Fruit fly (Drosophila melanogaster) whole organism, embryonic: Measurements from ENCODE around the gene RhoGAPp190.

Source experiments
- CG10147 ChIP-seq: fragments of 200-800 bp; sonication (Bioruptor generic); optimal IDR thresholded peaks from 2 replicates; lab custom pipeline; 2019; ENCODE audit warnings: missing biosample characterization, mild to moderate bottlenecking, missing genetic modification characterization, moderate library complexity
- CG10979 ChIP-seq: fragments of 200-800 bp; sonication (Bioruptor generic); optimal IDR thresholded peaks from 2 replicates; lab custom pipeline; 2018; ENCODE audit warnings: missing biosample characterization, mild to moderate bottlenecking, missing genetic modification characterization, moderate library complexity
- CG1233 ChIP-seq: fragments of 200-800 bp; sonication (Bioruptor generic); optimal IDR thresholded peaks from 4 replicates; lab custom pipeline; 2018; ENCODE audit warnings: missing biosample characterization, mild to moderate bottlenecking, missing genetic modification characterization
- CG12942 ChIP-seq: fragments of 200-800 bp; sonication (Bioruptor generic); optimal IDR thresholded peaks from 3 replicates; lab custom pipeline; 2016; ENCODE audit warnings: missing biosample characterization, missing genetic modification characterization
- CG13287 ChIP-seq: fragments of 200-800 bp; sonication (Bioruptor generic); IDR thresholded peaks from 2 replicates; pipeline ENCODE4 v1.3.6; 2022; ENCODE audit warnings: missing biosample characterization, missing genetic modification characterization; ENCODE audit not compliant: partially characterized antibody
- CG13296 ChIP-seq: fragments of 200-800 bp; sonication (Bioruptor generic); optimal IDR thresholded peaks from 3 replicates; lab custom pipeline; 2018; ENCODE audit warnings: missing biosample characterization, mild to moderate bottlenecking, missing genetic modification characterization
- CG14860 ChIP-seq: fragments of 200-800 bp; sonication (Bioruptor generic); IDR thresholded peaks from 3 replicates; pipeline ENCODE4 v1.3.6; 2022; ENCODE audit warnings: missing biosample characterization, missing genetic modification characterization; ENCODE audit not compliant: partially characterized antibody
- CG14965 ChIP-seq: fragments of 200-800 bp; sonication (Bioruptor generic); optimal IDR thresholded peaks from 2 replicates; lab custom pipeline; 2016; ENCODE audit warnings: missing biosample characterization, missing genetic modification characterization, borderline replicate concordance
- CG1603 ChIP-seq: fragments of 200-800 bp; sonication (Bioruptor generic); optimal IDR thresholded peaks from 2 replicates; lab custom pipeline; 2019; ENCODE audit warnings: missing biosample characterization, mild to moderate bottlenecking, missing genetic modification characterization, moderate library complexity
- CG18619 ChIP-seq: fragments of 200-800 bp; sonication (Bioruptor generic); optimal IDR thresholded peaks from 3 replicates; lab custom pipeline; 2017; ENCODE audit warnings: missing biosample characterization, mild to moderate bottlenecking, missing genetic modification characterization
- CG2712 ChIP-seq: fragments of 200-800 bp; optimal IDR thresholded peaks from 3 replicates; lab custom pipeline; 2019; ENCODE audit warnings: missing biosample characterization, mild to moderate bottlenecking, missing genetic modification characterization, moderate library complexity
- CG3407 ChIP-seq: fragments of 200-800 bp; sonication (Bioruptor generic); optimal IDR thresholded peaks from 2 replicates; lab custom pipeline; 2018; ENCODE audit warnings: missing biosample characterization, mild to moderate bottlenecking, missing genetic modification characterization
- CG4707 ChIP-seq: fragments of 200-800 bp; sonication (Bioruptor generic); optimal IDR thresholded peaks from 2 replicates; lab custom pipeline; 2018; ENCODE audit warnings: missing biosample characterization, mild to moderate bottlenecking, missing genetic modification characterization, moderate library complexity
- CG6854 ChIP-seq: fragments of 200-800 bp; sonication (Bioruptor generic); optimal IDR thresholded peaks from 3 replicates; lab custom pipeline; 2017; ENCODE audit warnings: missing biosample characterization, mild to moderate bottlenecking, missing genetic modification characterization
- CG7372 ChIP-seq: fragments of 200-800 bp; sonication (Bioruptor generic); IDR thresholded peaks from 2 replicates; pipeline ENCODE4 v1.3.6; 2022; ENCODE audit warnings: missing biosample characterization, missing genetic modification characterization
- CG7839 ChIP-seq: fragments of 200-800 bp; sonication (Bioruptor generic); optimal IDR thresholded peaks from 3 replicates; lab custom pipeline; 2018; ENCODE audit warnings: missing biosample characterization, mild to moderate bottlenecking, missing genetic modification characterization, moderate library complexity
- Dip2 ChIP-seq: fragments of 200-800 bp; sonication (Bioruptor generic); IDR thresholded peaks from 2 replicates; pipeline ENCODE4 v1.3.6; 2022; ENCODE audit warnings: missing biosample characterization, missing genetic modification characterization
- Dp ChIP-seq: fragments of 200-800 bp; sonication (Bioruptor generic); optimal IDR thresholded peaks from 2 replicates; lab custom pipeline; 2018; ENCODE audit warnings: missing biosample characterization, mild to moderate bottlenecking, missing genetic modification characterization, moderate library complexity
- E2f1 ChIP-seq: fragments of 200-800 bp; sonication (Bioruptor generic); IDR thresholded peaks from 2 replicates; pipeline ENCODE4 v1.3.6; 2022; ENCODE audit warnings: missing biosample characterization, missing genetic modification characterization
- Fer3 ChIP-seq: fragments of 200-800 bp; sonication (Bioruptor generic); optimal IDR thresholded peaks from 2 replicates; lab custom pipeline; 2018; ENCODE audit warnings: missing biosample characterization, mild to moderate bottlenecking, missing genetic modification characterization, moderate library complexity
- Lhr ChIP-seq: fragments of 200-800 bp; sonication (Bioruptor generic); optimal IDR thresholded peaks from 3 replicates; lab custom pipeline; 2017; ENCODE audit warnings: mild to moderate bottlenecking, missing biosample characterization, missing genetic modification reagents, missing genetic modification characterization
- MBD-R2 ChIP-seq: fragments of 200-800 bp; sonication (Bioruptor generic); IDR thresholded peaks from 2 replicates; pipeline ENCODE4 v1.3.6; 2022; ENCODE audit warnings: missing biosample characterization, missing genetic modification characterization
- MESR4 ChIP-seq: fragments of 200-800 bp; sonication (Bioruptor generic); optimal IDR thresholded peaks from 2 replicates; lab custom pipeline; 2018; ENCODE audit warnings: missing biosample characterization, mild to moderate bottlenecking, missing genetic modification characterization, moderate library complexity
- Med ChIP-seq: fragments of 200-800 bp; sonication (Bioruptor generic); peaks from one replicate; lab custom pipeline; 2016; ENCODE audit warnings: missing biosample characterization, missing genetic modification characterization, mild to moderate bottlenecking, inconsistent platforms, moderate library complexity
- Ptx1 ChIP-seq: fragments of 200-800 bp; sonication (Bioruptor generic); IDR thresholded peaks from 2 replicates; pipeline ENCODE4 v1.3.6; 2022; ENCODE audit warnings: missing biosample characterization, missing genetic modification characterization
- Vsx1 ChIP-seq: fragments of 200-800 bp; sonication (Bioruptor generic); optimal IDR thresholded peaks from 2 replicates; lab custom pipeline; 2017; ENCODE audit warnings: missing biosample characterization, mild to moderate bottlenecking, missing genetic modification characterization, missing genetic modification reagents
- Xrp1 ChIP-seq: fragments of 200-800 bp; sonication (Bioruptor generic); IDR thresholded peaks from 2 replicates; pipeline ENCODE4 v1.3.6; 2022; ENCODE audit warnings: missing biosample characterization, missing genetic modification characterization
- al ChIP-seq: fragments of 200-800 bp; sonication (Bioruptor generic); IDR thresholded peaks from 2 replicates; pipeline ENCODE4 v1.3.6; 2022; ENCODE audit warnings: missing biosample characterization, missing genetic modification characterization
- bowl ChIP-seq: fragments of 200-800 bp; sonication (Bioruptor generic); IDR thresholded peaks from 2 replicates; pipeline ENCODE4 v1.3.6; 2022; ENCODE audit warnings: missing biosample characterization, missing genetic modification characterization
- br ChIP-seq: fragments of >200 bp; optimal IDR thresholded peaks from 2 replicates; lab custom pipeline; 2017
- bsh ChIP-seq, 2 experiments: fragments of 200-800 bp; sonication (Bioruptor generic); optimal IDR thresholded peaks; 2 replicates each; lab custom pipeline; 2017 to 2018; ENCODE audit warnings: mild to moderate bottlenecking in 2 of 2, missing biosample characterization in 2 of 2, missing genetic modification characterization in 2 of 2, moderate library complexity in 1 of 2
- cad ChIP-seq: fragments of >200 bp; optimal IDR thresholded peaks from 2 replicates; lab custom pipeline; 2017; ENCODE audit warnings: missing biosample characterization, missing genetic modification characterization
- cato ChIP-seq: fragments of 200-800 bp; sonication (Bioruptor generic); optimal IDR thresholded peaks from 2 replicates; lab custom pipeline; 2016; ENCODE audit warnings: missing biosample characterization, missing genetic modification characterization, borderline replicate concordance
- chinmo ChIP-seq: fragments of 200-800 bp; sonication (Bioruptor generic); IDR thresholded peaks from 4 replicates; pipeline ENCODE4 v1.3.6; 2022; ENCODE audit warnings: missing biosample characterization, missing genetic modification characterization; ENCODE audit not compliant: partially characterized antibody
- ci ChIP-seq: fragments of 200-800 bp; sonication (Bioruptor generic); IDR thresholded peaks from 3 replicates; pipeline ENCODE4 v1.3.6; 2022; ENCODE audit warnings: missing biosample characterization, missing genetic modification characterization
- crol ChIP-seq: fragments of 200-800 bp; sonication (Bioruptor generic); IDR thresholded peaks from 2 replicates; pipeline ENCODE4 v1.3.6; 2022; ENCODE audit warnings: missing biosample characterization, missing genetic modification characterization
- cwo ChIP-seq: fragments of 200-800 bp; sonication (Bioruptor generic); optimal IDR thresholded peaks from 3 replicates; lab custom pipeline; 2017; ENCODE audit warnings: missing biosample characterization, missing genetic modification characterization, mild to moderate bottlenecking, moderate library complexity, missing genetic modification reagents
- dysf ChIP-seq: fragments of 200-800 bp; sonication (Bioruptor generic); IDR thresholded peaks from 3 replicates; pipeline ENCODE4 v1.3.6; 2022; ENCODE audit warnings: missing biosample characterization, missing genetic modification characterization
- ftz-f1 ChIP-seq: fragments of 200-800 bp; sonication (Bioruptor generic); optimal IDR thresholded peaks from 2 replicates; lab custom pipeline; 2016; ENCODE audit warnings: missing biosample characterization, missing genetic modification characterization
- gce ChIP-seq: fragments of 200-800 bp; sonication (Bioruptor generic); IDR thresholded peaks from 3 replicates; pipeline ENCODE4 v1.3.6; 2022; ENCODE audit warnings: missing biosample characterization, missing genetic modification characterization
- mld ChIP-seq: fragments of 200-800 bp; sonication (Bioruptor generic); IDR thresholded peaks from 3 replicates; pipeline ENCODE4 v1.3.6; 2022; ENCODE audit warnings: missing biosample characterization, missing genetic modification characterization; ENCODE audit not compliant: partially characterized antibody
- odd ChIP-seq: fragments of 200-800 bp; sonication (Bioruptor generic); optimal IDR thresholded peaks from 2 replicates; lab custom pipeline; 2017; ENCODE audit warnings: missing biosample characterization, mild to moderate bottlenecking, missing genetic modification characterization
- pb ChIP-seq: fragments of 200-800 bp; sonication (Bioruptor generic); optimal IDR thresholded peaks from 3 replicates; lab custom pipeline; 2016; ENCODE audit warnings: missing biosample characterization, missing genetic modification characterization
- pita ChIP-seq: fragments of 200-800 bp; sonication (Bioruptor generic); optimal IDR thresholded peaks from 2 replicates; lab custom pipeline; 2017; ENCODE audit warnings: missing biosample characterization, mild to moderate bottlenecking, missing genetic modification characterization
- ro ChIP-seq: fragments of 200-800 bp; sonication (Bioruptor generic); IDR thresholded peaks from 2 replicates; pipeline ENCODE4 v1.3.6; 2022; ENCODE audit warnings: missing biosample characterization, missing genetic modification characterization
- row ChIP-seq: fragments of 200-800 bp; sonication (Bioruptor generic); IDR thresholded peaks from 3 replicates; pipeline ENCODE4 v1.3.6; 2022; ENCODE audit warnings: missing biosample characterization, missing genetic modification characterization
- sd ChIP-seq: fragments of 200-800 bp; sonication (Bioruptor generic); optimal IDR thresholded peaks from 3 replicates; lab custom pipeline; 2018; ENCODE audit warnings: missing biosample characterization, mild to moderate bottlenecking, missing genetic modification characterization, moderate library complexity
- slp2 ChIP-seq: fragments of 200-800 bp; sonication (Bioruptor generic); optimal IDR thresholded peaks from 2 replicates; lab custom pipeline; 2016; ENCODE audit warnings: missing biosample characterization, missing genetic modification characterization
- tio ChIP-seq: fragments of 200-800 bp; sonication (Bioruptor generic); optimal IDR thresholded peaks from 2 replicates; lab custom pipeline; 2017; ENCODE audit warnings: missing biosample characterization, missing genetic modification characterization, inconsistent platforms
- toy ChIP-seq: fragments of 200-800 bp; sonication (Bioruptor generic); IDR thresholded peaks from 2 replicates; pipeline ENCODE4 v1.3.6; 2022; ENCODE audit warnings: missing biosample characterization, missing genetic modification characterization
- unpg ChIP-seq: fragments of 200-800 bp; sonication (Bioruptor generic); optimal IDR thresholded peaks from 3 replicates; lab custom pipeline; 2018; ENCODE audit warnings: missing biosample characterization, mild to moderate bottlenecking, missing genetic modification characterization, moderate library complexity

The RhoGAPp190 gene

DNA sequence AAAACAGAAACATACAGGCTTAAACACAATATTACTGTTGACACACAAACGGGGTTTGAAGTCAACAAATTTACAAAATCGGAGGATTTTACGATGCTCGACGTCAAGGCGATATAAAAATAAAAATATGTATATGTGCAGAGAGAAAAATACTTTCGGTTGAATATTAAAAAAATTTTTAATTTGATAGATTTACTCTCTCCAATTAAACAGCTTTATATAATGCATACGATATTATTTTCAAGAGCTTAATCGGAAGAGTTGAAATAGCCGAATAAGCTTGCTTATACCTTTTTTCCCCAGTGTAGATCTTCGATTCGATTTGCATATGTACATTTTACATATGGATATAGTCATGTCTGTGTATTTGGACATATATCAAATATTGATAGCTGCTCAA, 44.3 kb upstream of the RhoGAPp190 start (continued):
- TF ChIP-seq CG14965 (GFP tag; lab: Kevin White, UChicago), result no peak
- TF ChIP-seq CG18619 (GFP tag; lab: Kevin White, UChicago), result peak; percentile 42
- TF ChIP-seq cad (GFP tag; lab: Kevin White, UChicago), result no peak
- no peak for TF ChIP-seq CG3407 (GFP tag; lab: Kevin White, UChicago)
- TF ChIP-seq CG10147, result peak; percentile 64
- peak; percentile 91 for TF ChIP-seq Med
- peak; percentile 81 for TF ChIP-seq CG7839 (tag; lab: Kevin White, UChicago)
- peak; percentile 62 for TF ChIP-seq Xrp1 (GFP tag; lab: Robert Waterston, UW)
- peak; percentile 41; the same call in 1 of the 2 replicates for TF ChIP-seq bowl
- TF ChIP-seq mld (GFP tag; lab: Robert Waterston, UW), result no peak
- peak; percentile 77 for TF ChIP-seq al
- no peak for TF ChIP-seq cato (GFP tag; lab: Kevin White, UChicago)
- no peak for TF ChIP-seq ro
- peak; percentile 0 for TF ChIP-seq tio (GFP tag; lab: Kevin White, UChicago)
- TF ChIP-seq crol, result no peak
- TF ChIP-seq CG1233 (GFP tag; lab: Kevin White, UChicago), result no peak
- TF ChIP-seq MESR4 (GFP tag; lab: Kevin White, UChicago), result no peak
- TF ChIP-seq CG14860, result no peak
- TF ChIP-seq toy (GFP tag; lab: Robert Waterston, UW), result 0 out of 2 replicates have a peak, but pooled peaks have one; percentile 40
- TF ChIP-seq CG13287, result no peak
- TF ChIP-seq dysf (GFP tag; lab: Robert Waterston, UW), result peak; percentile 75
- TF ChIP-seq br (lab: Kevin White, UChicago), result no peak
- TF ChIP-seq CG4707 (GFP tag; lab: Kevin White, UChicago), result no peak
- peak; percentile 23; the same call in 1 of the 2 replicates for TF ChIP-seq E2f1 (GFP tag; lab: Robert Waterston, UW)

dm6 chrX:17695641-17696040, 43.3 kb upstream of the RhoGAPp190 start:
- no peak for TF ChIP-seq Ptx1 (GFP tag; lab: Robert Waterston, UW)
- no peak for TF ChIP-seq ci
- no peak for TF ChIP-seq gce
- TF ChIP-seq CG7372 (GFP tag; lab: Robert Waterston, UW), result no peak
- peak; percentile 22 for TF ChIP-seq CG1603 (tag; lab: Kevin White, UChicago)
- no peak for TF ChIP-seq row (GFP tag; lab: Robert Waterston, UW)
- TF ChIP-seq CG6854 (GFP tag; lab: Kevin White, UChicago), result no peak
- TF ChIP-seq slp2 (GFP tag; lab: Kevin White, UChicago), result no peak
- peak; percentile 89 for TF ChIP-seq Dip2
- no peak for TF ChIP-seq ftz-f1 (GFP tag; lab: Kevin White, UChicago)
- TF ChIP-seq unpg (GFP tag; lab: Kevin White, UChicago), result no peak
- no peak for TF ChIP-seq bsh (GFP tag; optimal IDR thresholded peaks at IDR 0.05; lab: Kevin White, UChicago)
- no peak for TF ChIP-seq Dp (GFP tag; lab: Kevin White, UChicago)
- TF ChIP-seq Lhr (GFP tag; lab: Kevin White, UChicago), result peak; percentile 29
- TF ChIP-seq CG2712 (tag; lab: Kevin White, UChicago), result peak; percentile 4
- TF ChIP-seq MBD-R2 (GFP tag; lab: Robert Waterston, UW), result no peak
- no peak for TF ChIP-seq odd (GFP tag; lab: Kevin White, UChicago)
- TF ChIP-seq CG13296 (GFP tag; lab: Kevin White, UChicago), result no peak
- TF ChIP-seq pb (GFP tag; lab: Kevin White, UChicago), result no peak
- no peak for TF ChIP-seq Fer3
- TF ChIP-seq pita (GFP tag; lab: Kevin White, UChicago), result peak; percentile 74
- peak; percentile 99 for TF ChIP-seq CG10979 (tag; lab: Kevin White, UChicago)
- peak; percentile 44 for TF ChIP-seq sd (tag; lab: Kevin White, UChicago)
- peak; percentile 37 for TF ChIP-seq Vsx1 (GFP tag; lab: Kevin White, UChicago)
- TF ChIP-seq cwo, result no peak
- no peak for TF ChIP-seq CG12942 (GFP tag; lab: Kevin White, UChicago)
- 0 out of 4 replicates have a peak, but pooled peaks have one; percentile 41 for TF ChIP-seq chinmo (GFP tag; lab: Robert Waterston, UW)
- peak; percentile 20; the same call in 1 of the 2 replicates for TF ChIP-seq CG13287
